Worm (Caenorhabditis elegans) whole organism, L4 larva: Measurements from ENCODE around the gene col-107.

Source experiments
- F10B5.3 ChIP-seq: sonication (generic microtip); optimal IDR thresholded peaks from 2 replicates; lab custom pipeline; 2016; ENCODE audit warnings: mild to moderate bottlenecking, missing genetic modification characterization, missing compliant biosample characterization
- R02D3.7 ChIP-seq: fragments of 150-350 bp; sonication (generic microtip); optimal IDR thresholded peaks from 3 replicates; lab custom pipeline; 2014; ENCODE audit warnings: missing biosample characterization, missing genetic modification characterization
- T26A8.4 ChIP-seq: fragments of 200-800 bp; sonication (Bioruptor generic); IDR thresholded peaks from 2 replicates; pipeline ENCODE4 v1.3.6; 2022; ENCODE audit warnings: missing genetic modification characterization, missing compliant biosample characterization
- Y48G9A.11 ChIP-seq: fragments of 200-800 bp; sonication (Bioruptor generic); IDR thresholded peaks from 2 replicates; pipeline ENCODE4 v1.3.6; 2022; ENCODE audit warnings: missing genetic modification reagents, missing genetic modification characterization, missing compliant biosample characterization
- Y75B8A.6 ChIP-seq: fragments of 200-800 bp; sonication (Bioruptor generic); IDR thresholded peaks from 2 replicates; pipeline ENCODE4 v1.3.6; 2022; ENCODE audit warnings: missing genetic modification reagents, missing genetic modification characterization, missing compliant biosample characterization
- ZK546.5 ChIP-seq, 2 experiments: sonication (generic microtip); optimal IDR thresholded peaks; 2 replicates each; lab custom pipeline; 2017; ENCODE audit warnings: missing biosample characterization in 2 of 2, missing genetic modification characterization in 2 of 2
- aha-1 ChIP-seq: fragments of 150-350 bp; peaks from one replicate; lab custom pipeline; 2014; ENCODE audit warnings: missing biosample characterization, missing genetic modification characterization
- arid-1 ChIP-seq: fragments of 200-800 bp; sonication (Bioruptor generic); conservative IDR thresholded peaks from 2 replicates; pipeline ENCODE4 v1.3.6; 2022; ENCODE audit warnings: missing genetic modification reagents, missing genetic modification characterization, missing compliant biosample characterization
- ceh-82 ChIP-seq: sonication (generic microtip); optimal IDR thresholded peaks from 2 replicates; lab custom pipeline; 2017; ENCODE audit warnings: missing biosample characterization, missing genetic modification characterization
- ces-1 ChIP-seq: fragments of 150-350 bp; sonication (generic microtip); optimal IDR thresholded peaks from 4 replicates; lab custom pipeline; 2014; ENCODE audit warnings: missing biosample characterization, missing genetic modification reagents, missing genetic modification characterization
- daf-16 ChIP-seq, 3 experiments: sonication (generic microtip); optimal IDR thresholded peaks; 2 replicates each; lab custom pipeline; 2016 to 2017; ENCODE audit warnings: missing genetic modification characterization in 3 of 3, missing genetic modification reagents in 3 of 3, mild to moderate bottlenecking in 2 of 3, missing compliant biosample characterization in 2 of 3, missing biosample characterization in 1 of 3, moderate library complexity in 1 of 3
- daf-8 ChIP-seq: fragments of 200-800 bp; sonication (Bioruptor generic); IDR thresholded peaks from 2 replicates; pipeline ENCODE4 v1.3.6; 2022; ENCODE audit warnings: missing genetic modification characterization, missing compliant biosample characterization
- dmd-6 ChIP-seq: fragments of 200-800 bp; sonication (Bioruptor generic); IDR thresholded peaks from 2 replicates; pipeline ENCODE4 v1.3.6; 2022; ENCODE audit warnings: missing genetic modification reagents, missing genetic modification characterization, missing compliant biosample characterization
- dve-1 ChIP-seq: sonication (generic microtip); optimal IDR thresholded peaks from 2 replicates; lab custom pipeline; 2017; ENCODE audit warnings: antibody characterized with exemption, mild to moderate bottlenecking, missing genetic modification characterization, missing compliant biosample characterization; ENCODE audit not compliant: insufficient read depth
- gei-8 ChIP-seq: fragments of 200-800 bp; sonication (Bioruptor generic); optimal IDR thresholded peaks from 2 replicates; lab custom pipeline; 2018; ENCODE audit warnings: mild to moderate bottlenecking, missing genetic modification characterization, missing compliant biosample characterization
- hlh-11 ChIP-seq: fragments of 200-800 bp; sonication (Bioruptor generic); optimal IDR thresholded peaks from 2 replicates; lab custom pipeline; 2018; ENCODE audit warnings: mild to moderate bottlenecking, missing genetic modification characterization, missing compliant biosample characterization
- hlh-30 ChIP-seq: sonication (generic microtip); optimal IDR thresholded peaks from 2 replicates; lab custom pipeline; 2017; ENCODE audit warnings: antibody characterized with exemption, mild to moderate bottlenecking, missing genetic modification characterization, missing compliant biosample characterization; ENCODE audit not compliant: insufficient read depth
- hmg-1.1 ChIP-seq: fragments of 200-800 bp; sonication (Bioruptor generic); IDR thresholded peaks from 2 replicates; pipeline ENCODE4 v1.3.6; 2022; ENCODE audit warnings: missing genetic modification reagents, missing genetic modification characterization, missing compliant biosample characterization
- lin-15B ChIP-seq: fragments of 150-350 bp; sonication (generic microtip); optimal IDR thresholded peaks from 3 replicates; lab custom pipeline; 2014; ENCODE audit warnings: missing biosample characterization, missing genetic modification characterization
- lir-3 ChIP-seq: sonication (generic microtip); optimal IDR thresholded peaks from 2 replicates; lab custom pipeline; 2016; ENCODE audit warnings: mild to moderate bottlenecking, missing genetic modification characterization, missing compliant biosample characterization
- lsy-2 ChIP-seq, 2 experiments: fragments of 150-350 bp in 1 of 2; sonication (generic microtip) in 1 of 2; optimal IDR thresholded peaks; 2 replicates each; lab custom pipeline; 2014 to 2017; ENCODE audit warnings: missing biosample characterization in 2 of 2, missing genetic modification characterization in 2 of 2
- madf-9 ChIP-seq: fragments of 200-800 bp; sonication (Bioruptor generic); conservative IDR thresholded peaks from 2 replicates; pipeline ENCODE4 v1.3.6; 2022; ENCODE audit warnings: missing genetic modification reagents, missing genetic modification characterization, missing compliant biosample characterization
- nhr-102 ChIP-seq: sonication (generic microtip); optimal IDR thresholded peaks from 2 replicates; lab custom pipeline; 2016; ENCODE audit warnings: mild to moderate bottlenecking, missing genetic modification characterization, moderate library complexity, missing compliant biosample characterization
- nhr-25 ChIP-seq: sonication (generic microtip); optimal IDR thresholded peaks from 2 replicates; lab custom pipeline; 2017; ENCODE audit warnings: missing genetic modification characterization, mild to moderate bottlenecking, missing compliant biosample characterization, antibody characterized with exemption, moderate library complexity, borderline replicate concordance; ENCODE audit not compliant: insufficient read depth
- nhr-28 ChIP-seq: fragments of 150-350 bp; optimal IDR thresholded peaks from 2 replicates; lab custom pipeline; 2014; ENCODE audit warnings: missing biosample characterization, missing genetic modification characterization
- nhr-41 ChIP-seq: fragments of 200-800 bp; sonication (Bioruptor generic); IDR thresholded peaks from 2 replicates; pipeline ENCODE4 v1.3.6; 2022; ENCODE audit warnings: missing genetic modification reagents, missing genetic modification characterization, missing compliant biosample characterization
- nhr-76 ChIP-seq: fragments of 150-350 bp; optimal IDR thresholded peaks from 2 replicates; lab custom pipeline; 2014; ENCODE audit warnings: missing biosample characterization, missing genetic modification characterization
- nhr-77 ChIP-seq: fragments of 150-350 bp; optimal IDR thresholded peaks from 2 replicates; lab custom pipeline; 2014; ENCODE audit warnings: missing biosample characterization, missing genetic modification characterization
- pqm-1 ChIP-seq: sonication (generic microtip); optimal IDR thresholded peaks from 2 replicates; lab custom pipeline; 2017; ENCODE audit warnings: missing biosample characterization, missing genetic modification characterization
- rbr-2 ChIP-seq: sonication (generic microtip); optimal IDR thresholded peaks from 2 replicates; lab custom pipeline; 2016; ENCODE audit warnings: missing genotype, missing genetic modification characterization, missing compliant biosample characterization
- set-16 ChIP-seq: fragments of 200-800 bp; sonication (Bioruptor generic); IDR thresholded peaks from 2 replicates; pipeline ENCODE4 v1.3.6; 2022; ENCODE audit warnings: missing genetic modification reagents, missing genetic modification characterization, missing compliant biosample characterization
- skn-1 ChIP-seq: fragments of 150-350 bp; optimal IDR thresholded peaks from 2 replicates; lab custom pipeline; 2014; ENCODE audit warnings: missing biosample characterization, missing genetic modification characterization
- spr-3 ChIP-seq: fragments of 200-800 bp; sonication (Bioruptor generic); optimal IDR thresholded peaks from 2 replicates; lab custom pipeline; 2018; ENCODE audit warnings: mild to moderate bottlenecking, missing genetic modification characterization, missing compliant biosample characterization
- tra-1 ChIP-seq: fragments of 200-800 bp; sonication (Bioruptor generic); IDR thresholded peaks from 2 replicates; pipeline ENCODE4 v1.3.6; 2022; ENCODE audit warnings: missing genetic modification reagents, missing genetic modification characterization, missing compliant biosample characterization
- unc-62 ChIP-seq, 3 experiments: fragments of 150-350 bp in 1 of 3; sonication (generic microtip); optimal IDR thresholded peaks in 2 of 3; peaks in 1 of 3; 1 replicate in 1 of 3; 2 replicates in 2 of 3; lab custom pipeline; 2014 to 2017; ENCODE audit warnings: missing biosample characterization in 3 of 3, missing genetic modification characterization in 3 of 3, missing genetic modification reagents in 3 of 3, missing genotype in 1 of 3
- vab-7 ChIP-seq: fragments of 200-800 bp; sonication (Bioruptor generic); IDR thresholded peaks from 2 replicates; pipeline ENCODE4 v1.3.6; 2022; ENCODE audit warnings: missing genetic modification reagents, missing genetic modification characterization, missing compliant biosample characterization
- ztf-7 ChIP-seq: fragments of 150-350 bp; optimal IDR thresholded peaks from 2 replicates; lab custom pipeline; 2014; ENCODE audit warnings: missing biosample characterization, missing genetic modification characterization

The col-107 gene

ce11 chrIV:1550578-1550977 is 2.1 kb downstream of the col-107 start, which contains the start of gene tag-244:
Gene tag-244 (plus strand): TSS chrIV:1550878.
- TF ChIP-seq pqm-1 (peak; percentile 56), Y75B8A.6 (GFP tag; lab: Robert Waterston, UW) (no peak), nhr-28 (peak; percentile 9), daf-16 (GFP tag; optimal IDR thresholded peaks at IDR 0.05; lab: Kevin White, UChicago) (no peak), daf-16 (tag; optimal IDR thresholded peaks at IDR 0.05; lab: Kevin White, UChicago) (peak; percentile 6)

ce11 chrIV:1553195-1553918 is 4.8 kb downstream of the col-107 start, which contains the start of gene C34H4.2:
Gene C34H4.2 (plus strand): TSS chrIV:1553752.
- TF ChIP-seq pqm-1 = peak; percentile 44
- peak; percentile 62 for TF ChIP-seq nhr-28
- peak; percentile 1 for TF ChIP-seq hlh-11 (tag; lab: Kevin White, UChicago)
- TF ChIP-seq dmd-6 = peak; percentile 11; the same call in 1 of the 2 replicates
- no peak for TF ChIP-seq daf-8 (GFP tag; lab: Robert Waterston, UW)
- no peak for TF ChIP-seq lsy-2 (tag; optimal IDR thresholded peaks at IDR 0.05; lab: Kevin White, UChicago)

ce11 chrIV:1555021-1555720 is 6.7 kb downstream of the col-107 start, which contains the start of gene C34H4.1:
Gene C34H4.1 (plus strand): TSS chrIV:1555579.
- no peak for TF ChIP-seq lin-15B (tag; lab: Kevin White, UChicago)
- TF ChIP-seq nhr-25 (tag; lab: Kevin White, UChicago) = no peak
- TF ChIP-seq dmd-6 = peak; percentile 50; the same call in 1 of the 2 replicates
- no peak for TF ChIP-seq nhr-76 (tag; lab: Kevin White, UChicago)
- peak; percentile 53 for TF ChIP-seq aha-1 (tag; lab: Kevin White, UChicago)
- peak; percentile 5 for TF ChIP-seq dve-1 (tag; lab: Kevin White, UChicago)
- peak; percentile 66 for TF ChIP-seq pqm-1
- TF ChIP-seq hlh-11 (tag; lab: Kevin White, UChicago) = peak; percentile 19
- no peak for TF ChIP-seq ZK546.5 (tag; optimal IDR thresholded peaks at IDR 0.05; lab: Kevin White, UChicago)
- TF ChIP-seq hlh-30 = no peak
- no peak for TF ChIP-seq lir-3
- no peak for TF ChIP-seq arid-1 (GFP tag; lab: Robert Waterston, UW)
- no peak for TF ChIP-seq ztf-7 (tag; lab: Kevin White, UChicago)
- TF ChIP-seq vab-7 (GFP tag; lab: Robert Waterston, UW) = no peak
- TF ChIP-seq tra-1 = no peak
- peak in 1 of 2 experiments; percentile 82 for TF ChIP-seq unc-62 (GFP tag; optimal IDR thresholded peaks at IDR 0.05 in 1 of 2; lab: Kevin White, UChicago)
- TF ChIP-seq unc-62 (tag; optimal IDR thresholded peaks at IDR 0.05; lab: Kevin White, UChicago) = no peak
- no peak for TF ChIP-seq lsy-2 (tag; optimal IDR thresholded peaks at IDR 0.05; lab: Kevin White, UChicago)
- no peak for TF ChIP-seq T26A8.4 (GFP tag; lab: Robert Waterston, UW)
- TF ChIP-seq nhr-102 = no peak
- TF ChIP-seq F10B5.3 (tag; lab: Kevin White, UChicago) = no peak
- TF ChIP-seq Y48G9A.11 (GFP tag; lab: Robert Waterston, UW) = no peak
- TF ChIP-seq gei-8 (GFP tag; lab: Kevin White, UChicago) = no peak
- TF ChIP-seq R02D3.7 = no peak
- no peak for TF ChIP-seq madf-9
- peak; percentile 21 for TF ChIP-seq nhr-77 (tag; lab: Kevin White, UChicago)
- no peak for TF ChIP-seq daf-8 (GFP tag; lab: Robert Waterston, UW)
- TF ChIP-seq ceh-82 (tag; lab: Kevin White, UChicago) = no peak
- no peak for TF ChIP-seq spr-3 (GFP tag; lab: Kevin White, UChicago)
- TF ChIP-seq set-16 (GFP tag; lab: Robert Waterston, UW) = peak; percentile 28; the same call in 1 of the 2 replicates
- no peak for TF ChIP-seq hmg-1.1 (GFP tag; lab: Robert Waterston, UW)
- no peak for TF ChIP-seq rbr-2
- no peak for TF ChIP-seq ces-1 (GFP tag; lab: Kevin White, UChicago)
- peak; percentile 49 for TF ChIP-seq nhr-28
- no peak for TF ChIP-seq daf-16 (GFP tag; optimal IDR thresholded peaks at IDR 0.05; lab: Kevin White, UChicago)
- peak; percentile 46 for TF ChIP-seq daf-16 (tag; optimal IDR thresholded peaks at IDR 0.05; lab: Kevin White, UChicago)
- TF ChIP-seq nhr-41 (GFP tag; lab: Robert Waterston, UW) = no peak
- no peak for TF ChIP-seq skn-1 (tag; lab: Kevin White, UChicago)
